Fruit fly (Drosophila melanogaster) whole organism, larva: ENCODE data around the gene sick.

Experiments used
- noc ChIP-seq: fragments of 200-800 bp; sonication (Bioruptor generic); optimal IDR thresholded peaks from 3 replicates; lab custom pipeline; 2019; ENCODE audit warnings: missing biosample characterization, mild to moderate bottlenecking, missing genetic modification characterization, moderate library complexity

The sick gene

dm6 chr2L:19895526-19896185, 99.5 kb downstream of the sick start:
- no peak for TF ChIP-seq noc (tag; lab: Kevin White, UChicago)

- TF ChIP-seq noc (tag; lab: Kevin White, UChicago) = no peak
Observed at dm6 chr2L:19897027-19897426, 100.9 kb downstream of the sick start.

- TF ChIP-seq noc (tag; lab: Kevin White, UChicago) = no peak
Observed at dm6 chr2L:19898540-19899300, 102.6 kb downstream of the sick start.

dm6 chr2L:19899498-19899897, 103.3 kb downstream of the sick start:
- TF ChIP-seq noc (tag; lab: Kevin White, UChicago) = no peak

- no peak for TF ChIP-seq noc (tag; lab: Kevin White, UChicago)
Observed at dm6 chr2L:19902693-19903267, 106.6 kb downstream of the sick start.

- no peak for TF ChIP-seq noc (tag; lab: Kevin White, UChicago)
Observed at dm6 chr2L:19905233-19905632, 109.1 kb downstream of the sick start.

dm6 chr2L:19907784-19908183, 111.6 kb downstream of the sick start:
- TF ChIP-seq noc (tag; lab: Kevin White, UChicago) = no peak

- TF ChIP-seq noc (tag; lab: Kevin White, UChicago) = no peak
Observed at dm6 chr2L:19912277-19912676, 116.1 kb downstream of the sick start, which contains the start of gene TotF. Gene TotF, minus strand, starts transcription at chr2L:19912377.

dm6 chr2L:19913416-19913815, 117.3 kb downstream of the sick start, which contains the start of gene TotE:
Gene TotE, minus strand, starts transcription at chr2L:19913516.
- TF ChIP-seq noc (tag; lab: Kevin White, UChicago) = no peak

dm6 chr2L:19915195-19915594, 119.0 kb downstream of the sick start:
- no peak for TF ChIP-seq noc (tag; lab: Kevin White, UChicago)

dm6 chr2L:19916982-19917381, 120.8 kb downstream of the sick start:
- TF ChIP-seq noc (tag; lab: Kevin White, UChicago) = no peak

dm6 chr2L:19917860-19918259, 121.7 kb downstream of the sick start:
- no peak for TF ChIP-seq noc (tag; lab: Kevin White, UChicago)

dm6 chr2L:19923786-19924185, 127.6 kb downstream of the sick start:
- TF ChIP-seq noc (tag; lab: Kevin White, UChicago) = no peak

dm6 chr2L:19930102-19930501, 133.9 kb downstream of the sick start:
- TF ChIP-seq noc (tag; lab: Kevin White, UChicago) = peak; percentile 8

dm6 chr2L:19932523-19932922, 136.4 kb downstream of the sick start:
- no peak for TF ChIP-seq noc (tag; lab: Kevin White, UChicago)

- peak; percentile 58 for TF ChIP-seq noc (tag; lab: Kevin White, UChicago)
Observed at dm6 chr2L:19935085-19935846, 139.1 kb downstream of the sick start.
